Fruit fly (Drosophila melanogaster) whole organism, embryonic: ENCODE results near the gene CG9702.

Experiments used
- Bgb ChIP-seq: fragments of 200-800 bp; sonication (Bioruptor generic); IDR thresholded peaks from 2 replicates; pipeline ENCODE4 v1.3.6; 2022; ENCODE audit warnings: missing biosample characterization, missing genetic modification characterization; ENCODE audit not compliant: partially characterized antibody
- CG11723 ChIP-seq: fragments of 200-800 bp; sonication (Bioruptor generic); optimal IDR thresholded peaks from 2 replicates; lab custom pipeline; 2017; ENCODE audit warnings: missing biosample characterization, mild to moderate bottlenecking, missing genetic modification characterization
- CG12104 ChIP-seq: fragments of 200-800 bp; sonication (Bioruptor generic); optimal IDR thresholded peaks from 3 replicates; lab custom pipeline; 2016; ENCODE audit warnings: missing biosample characterization, missing genetic modification characterization
- CG14710 ChIP-seq: fragments of 200-800 bp; sonication (Bioruptor generic); optimal IDR thresholded peaks from 3 replicates; lab custom pipeline; 2019; ENCODE audit warnings: missing biosample characterization, mild to moderate bottlenecking, missing genetic modification characterization, moderate library complexity
- CG1529 ChIP-seq: fragments of 200-800 bp; sonication (Bioruptor generic); optimal IDR thresholded peaks from 3 replicates; lab custom pipeline; 2018; ENCODE audit warnings: missing biosample characterization, missing genetic modification characterization
- CG15601 ChIP-seq: fragments of 200-800 bp; sonication (Bioruptor generic); optimal IDR thresholded peaks from 3 replicates; lab custom pipeline; 2019; ENCODE audit warnings: missing biosample characterization, mild to moderate bottlenecking, missing genetic modification characterization, moderate library complexity
- CG1603 ChIP-seq: fragments of 200-800 bp; sonication (Bioruptor generic); optimal IDR thresholded peaks from 2 replicates; lab custom pipeline; 2019; ENCODE audit warnings: missing biosample characterization, mild to moderate bottlenecking, missing genetic modification characterization, moderate library complexity
- CG18619 ChIP-seq: fragments of 200-800 bp; sonication (Bioruptor generic); optimal IDR thresholded peaks from 3 replicates; lab custom pipeline; 2017; ENCODE audit warnings: missing biosample characterization, mild to moderate bottlenecking, missing genetic modification characterization
- CG2678 ChIP-seq: fragments of 200-800 bp; sonication (Bioruptor generic); optimal IDR thresholded peaks from 3 replicates; lab custom pipeline; 2019; ENCODE audit warnings: missing biosample characterization, mild to moderate bottlenecking, missing genetic modification characterization, moderate library complexity
- CG34224 ChIP-seq: fragments of 200-800 bp; sonication (Bioruptor generic); IDR thresholded peaks from 3 replicates; pipeline ENCODE4 v1.3.6; 2022; ENCODE audit warnings: missing biosample characterization, missing genetic modification characterization; ENCODE audit not compliant: partially characterized antibody
- CG4730 ChIP-seq: fragments of 200-800 bp; sonication (Bioruptor generic); IDR thresholded peaks from 2 replicates; pipeline ENCODE4 v1.3.6; 2022; ENCODE audit warnings: missing biosample characterization, missing genetic modification characterization
- CG7745 ChIP-seq: fragments of 200-800 bp; sonication (Bioruptor generic); optimal IDR thresholded peaks from 2 replicates; lab custom pipeline; 2018; ENCODE audit warnings: missing biosample characterization, mild to moderate bottlenecking, missing genetic modification characterization, moderate library complexity
- CG9215 ChIP-seq: fragments of 200-800 bp; sonication (Bioruptor generic); IDR thresholded peaks from 2 replicates; pipeline ENCODE4 v1.3.6; 2022; ENCODE audit warnings: missing biosample characterization, missing genetic modification characterization
- CG9437 ChIP-seq: fragments of 200-800 bp; sonication (Bioruptor generic); optimal IDR thresholded peaks from 2 replicates; lab custom pipeline; 2018; ENCODE audit warnings: missing biosample characterization, mild to moderate bottlenecking, missing genetic modification characterization
- Dll ChIP-seq: fragments of 200-800 bp; sonication (Bioruptor generic); IDR thresholded peaks from 4 replicates; pipeline ENCODE4 v1.3.6; 2022; ENCODE audit warnings: missing biosample characterization, missing genetic modification characterization; ENCODE audit not compliant: partially characterized antibody
- Doc3 ChIP-seq: fragments of 200-800 bp; sonication (Bioruptor generic); IDR thresholded peaks from 3 replicates; pipeline ENCODE4 v1.3.6; 2022; ENCODE audit warnings: missing biosample characterization, missing genetic modification characterization; ENCODE audit not compliant: partially characterized antibody
- Fer1 ChIP-seq: fragments of 200-800 bp; sonication (Bioruptor generic); optimal IDR thresholded peaks from 2 replicates; lab custom pipeline; 2017; ENCODE audit warnings: missing biosample characterization, mild to moderate bottlenecking, missing genetic modification characterization
- GATAe ChIP-seq: fragments of 200-800 bp; sonication (Bioruptor generic); conservative IDR thresholded peaks from 2 replicates; pipeline ENCODE4 v1.3.6; 2022; ENCODE audit warnings: missing biosample characterization, missing genetic modification characterization
- HmgD ChIP-seq: fragments of 200-800 bp; sonication (Bioruptor generic); optimal IDR thresholded peaks from 3 replicates; lab custom pipeline; 2016; ENCODE audit warnings: missing biosample characterization, missing genetic modification characterization
- Hr39 ChIP-seq: fragments of >200 bp; optimal IDR thresholded peaks from 2 replicates; lab custom pipeline; 2017
- MESR4 ChIP-seq: fragments of 200-800 bp; sonication (Bioruptor generic); optimal IDR thresholded peaks from 2 replicates; lab custom pipeline; 2018; ENCODE audit warnings: missing biosample characterization, mild to moderate bottlenecking, missing genetic modification characterization, moderate library complexity
- NC2β ChIP-seq: fragments of 200-800 bp; sonication (Bioruptor generic); optimal IDR thresholded peaks from 2 replicates; lab custom pipeline; 2016; ENCODE audit warnings: missing biosample characterization, missing genetic modification characterization
- Pdp1 ChIP-seq, 2 experiments: fragments of 200-800 bp; sonication (Bioruptor generic); optimal IDR thresholded peaks; 3 replicates each; lab custom pipeline; 2016; ENCODE audit warnings: missing biosample characterization in 2 of 2, missing genetic modification characterization in 2 of 2, mild to moderate bottlenecking in 1 of 2, moderate library complexity in 1 of 2
- Sin3A ChIP-seq: fragments of >200 bp; optimal IDR thresholded peaks from 2 replicates; lab custom pipeline; 2018
- Sox102F ChIP-seq: fragments of 200-800 bp; sonication (Bioruptor generic); optimal IDR thresholded peaks from 2 replicates; lab custom pipeline; 2018; ENCODE audit warnings: missing biosample characterization, mild to moderate bottlenecking, missing genetic modification characterization, moderate library complexity
- TFAM ChIP-seq: fragments of 200-800 bp; sonication (Bioruptor generic); optimal IDR thresholded peaks from 2 replicates; lab custom pipeline; 2017; ENCODE audit warnings: missing biosample characterization, missing genetic modification characterization, inconsistent platforms
- ac ChIP-seq: fragments of 200-800 bp; sonication (Bioruptor generic); optimal IDR thresholded peaks from 3 replicates; lab custom pipeline; 2017; ENCODE audit warnings: missing biosample characterization, mild to moderate bottlenecking, missing genetic modification characterization
- ara ChIP-seq: fragments of 200-800 bp; sonication (Bioruptor generic); IDR thresholded peaks from 2 replicates; pipeline ENCODE4 v1.3.6; 2022; ENCODE audit warnings: missing biosample characterization, missing genetic modification characterization
- bbx ChIP-seq: fragments of 200-800 bp; sonication (Bioruptor generic); IDR thresholded peaks from 2 replicates; pipeline ENCODE4 v1.3.6; 2022; ENCODE audit warnings: missing biosample characterization, missing genetic modification characterization; ENCODE audit not compliant: partially characterized antibody
- bcd ChIP-seq: fragments of 200-800 bp; sonication (Bioruptor generic); optimal IDR thresholded peaks from 2 replicates; lab custom pipeline; 2017; ENCODE audit warnings: missing biosample characterization, mild to moderate bottlenecking, missing genetic modification characterization
- chinmo ChIP-seq: fragments of 200-800 bp; sonication (Bioruptor generic); IDR thresholded peaks from 4 replicates; pipeline ENCODE4 v1.3.6; 2022; ENCODE audit warnings: missing biosample characterization, missing genetic modification characterization; ENCODE audit not compliant: partially characterized antibody
- chn ChIP-seq: fragments of 200-800 bp; sonication (Bioruptor generic); optimal IDR thresholded peaks from 2 replicates; lab custom pipeline; 2016; ENCODE audit warnings: missing biosample characterization, missing genetic modification characterization
- ci ChIP-seq: fragments of 200-800 bp; sonication (Bioruptor generic); IDR thresholded peaks from 3 replicates; pipeline ENCODE4 v1.3.6; 2022; ENCODE audit warnings: missing biosample characterization, missing genetic modification characterization
- crc ChIP-seq: fragments of 200-800 bp; sonication (Bioruptor generic); optimal IDR thresholded peaks from 2 replicates; lab custom pipeline; 2016; ENCODE audit warnings: missing biosample characterization, missing genetic modification characterization
- dmrt99B ChIP-seq: fragments of 200-800 bp; sonication (Bioruptor generic); optimal IDR thresholded peaks from 2 replicates; lab custom pipeline; 2018; ENCODE audit warnings: missing biosample characterization, mild to moderate bottlenecking, missing genetic modification characterization, moderate library complexity
- gce ChIP-seq: fragments of 200-800 bp; sonication (Bioruptor generic); IDR thresholded peaks from 3 replicates; pipeline ENCODE4 v1.3.6; 2022; ENCODE audit warnings: missing biosample characterization, missing genetic modification characterization
- gsb ChIP-seq: fragments of 200-800 bp; sonication (Bioruptor generic); IDR thresholded peaks from 2 replicates; pipeline ENCODE4 v1.3.6; 2022; ENCODE audit warnings: missing biosample characterization, missing genetic modification characterization
- kah ChIP-seq: fragments of 200-800 bp; sonication (Bioruptor generic); optimal IDR thresholded peaks from 2 replicates; lab custom pipeline; 2018; ENCODE audit warnings: missing biosample characterization, mild to moderate bottlenecking, missing genetic modification characterization
- kni ChIP-seq: fragments of 200-800 bp; sonication (Bioruptor generic); optimal IDR thresholded peaks from 3 replicates; lab custom pipeline; 2017; ENCODE audit warnings: mild to moderate bottlenecking, missing biosample characterization, missing genetic modification reagents, missing genetic modification characterization
- lmd ChIP-seq: fragments of 200-800 bp; sonication (Bioruptor generic); IDR thresholded peaks from 2 replicates; pipeline ENCODE4 v1.3.6; 2022; ENCODE audit warnings: missing biosample characterization, missing genetic modification characterization
- phol ChIP-seq: fragments of 200-800 bp; sonication (Bioruptor generic); optimal IDR thresholded peaks from 3 replicates; lab custom pipeline; 2018; ENCODE audit warnings: missing biosample characterization, mild to moderate bottlenecking, missing genetic modification characterization, moderate library complexity
- row ChIP-seq: fragments of 200-800 bp; sonication (Bioruptor generic); IDR thresholded peaks from 3 replicates; pipeline ENCODE4 v1.3.6; 2022; ENCODE audit warnings: missing biosample characterization, missing genetic modification characterization
- run ChIP-seq: fragments of 200-800 bp; sonication (Bioruptor generic); optimal IDR thresholded peaks from 3 replicates; lab custom pipeline; 2018; ENCODE audit warnings: missing biosample characterization, mild to moderate bottlenecking, missing genetic modification characterization
- scrt ChIP-seq: fragments of 200-800 bp; sonication (Bioruptor generic); optimal IDR thresholded peaks from 2 replicates; lab custom pipeline; 2018; ENCODE audit warnings: missing biosample characterization, mild to moderate bottlenecking, missing genetic modification characterization, moderate library complexity
- sens-2 ChIP-seq: fragments of 200-800 bp; sonication (Bioruptor generic); IDR thresholded peaks from 2 replicates; pipeline ENCODE4 v1.3.6; 2022; ENCODE audit warnings: missing biosample characterization, missing genetic modification characterization
- shn ChIP-seq: fragments of 200-800 bp; sonication (Bioruptor generic); optimal IDR thresholded peaks from 3 replicates; lab custom pipeline; 2016; ENCODE audit warnings: missing biosample characterization, missing genetic modification characterization
- sqz ChIP-seq: fragments of 200-800 bp; sonication (Bioruptor generic); optimal IDR thresholded peaks from 3 replicates; lab custom pipeline; 2018; ENCODE audit warnings: missing biosample characterization, mild to moderate bottlenecking, missing genetic modification characterization
- ssp ChIP-seq: fragments of 200-800 bp; sonication (Bioruptor generic); IDR thresholded peaks from 2 replicates; pipeline ENCODE4 v1.3.6; 2022; ENCODE audit warnings: missing biosample characterization, missing genetic modification characterization
- tgo ChIP-seq: fragments of 200-800 bp; sonication (Bioruptor generic); IDR thresholded peaks from 3 replicates; pipeline ENCODE4 v1.3.6; 2022; ENCODE audit warnings: missing biosample characterization, missing genetic modification characterization
- trem ChIP-seq: fragments of 200-800 bp; optimal IDR thresholded peaks from 3 replicates; lab custom pipeline; 2019; ENCODE audit warnings: missing biosample characterization, mild to moderate bottlenecking, missing genetic modification characterization, moderate library complexity
- vnd ChIP-seq: fragments of 200-800 bp; sonication (Bioruptor generic); IDR thresholded peaks from 3 replicates; pipeline ENCODE4 v1.3.6; 2022; ENCODE audit warnings: missing biosample characterization, missing genetic modification characterization; ENCODE audit not compliant: partially characterized antibody

Gene CG9702

DNA sequence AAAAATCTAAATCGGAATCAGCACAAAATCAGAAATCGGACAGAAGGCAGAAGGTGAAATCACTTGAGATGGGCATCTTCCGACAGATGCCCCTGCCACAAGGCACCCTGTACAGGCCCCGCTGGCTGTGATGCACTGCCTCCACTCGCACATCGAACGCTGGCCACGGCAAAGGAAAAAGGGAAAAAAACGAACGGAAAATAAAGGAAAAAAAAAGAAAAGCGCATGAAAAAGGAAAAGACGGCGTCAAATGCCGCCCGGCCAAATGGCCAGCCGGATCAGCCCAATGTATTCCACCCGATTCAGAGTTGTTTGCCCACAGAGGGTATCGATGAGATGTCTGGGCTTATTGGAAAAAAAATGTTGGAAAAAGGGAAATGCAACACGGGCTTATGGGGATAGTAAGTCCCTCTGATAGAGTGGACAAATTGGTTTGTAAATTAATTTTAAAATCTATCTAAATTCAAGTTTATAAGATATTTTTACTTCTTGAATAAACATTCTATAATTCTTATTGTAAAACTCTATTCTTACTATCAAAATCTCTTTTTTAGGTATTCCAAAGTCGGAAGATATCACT is 48.0 kb upstream of the CG9702 start (continued):
- TF ChIP-seq sens-2 (no peak), CG9215 (GFP tag; lab: Robert Waterston, UW) (no peak), CG1603 (no peak), CG2678 (tag; lab: Kevin White, UChicago) (peak; percentile 47), ara (GFP tag; lab: Robert Waterston, UW) (no peak), shn (GFP tag; lab: Kevin White, UChicago) (no peak), bcd (GFP tag; lab: Kevin White, UChicago) (peak; percentile 5), gce (GFP tag; lab: Robert Waterston, UW) (no peak), Hr39 (lab: Kevin White, UChicago) (no peak), Bgb (GFP tag; lab: Robert Waterston, UW) (no peak), crc (GFP tag; lab: Kevin White, UChicago) (no peak), kni (GFP tag; lab: Kevin White, UChicago) (no peak), gsb (GFP tag; lab: Robert Waterston, UW) (no peak), CG15601 (no peak), trem (tag; lab: Kevin White, UChicago) (no peak), Sin3A (lab: Kevin White, UChicago) (no peak), HmgD (GFP tag; lab: Kevin White, UChicago) (no peak), MESR4 (no peak), CG4730 (no peak), CG9437 (no peak), kah (GFP tag; lab: Kevin White, UChicago) (no peak), CG11723 (GFP tag; lab: Kevin White, UChicago) (no peak), CG18619 (GFP tag; lab: Kevin White, UChicago) (no peak), NC2β (GFP tag; lab: Kevin White, UChicago) (no peak), phol (tag; lab: Kevin White, UChicago) (peak; percentile 40), vnd (no peak), dmrt99B (tag; lab: Kevin White, UChicago) (peak; percentile 50), scrt (GFP tag; lab: Kevin White, UChicago) (no peak), GATAe (no peak), CG14710 (tag; lab: Kevin White, UChicago) (peak; percentile 6), Sox102F (GFP tag; lab: Kevin White, UChicago) (peak; percentile 46), Doc3 (GFP tag; lab: Robert Waterston, UW) (no peak), CG7745 (tag; lab: Kevin White, UChicago) (no peak), row (peak; percentile 59), TFAM (GFP tag; lab: Kevin White, UChicago) (no peak), CG12104 (GFP tag; lab: Kevin White, UChicago) (no peak)

dm6 chr3R:30531989-30532653 is 47.1 kb upstream of the CG9702 start, which contains the start of gene tmod:
tmod (plus strand) TSS chr3R:30532607.
- TF ChIP-seq CG34224 (GFP tag; lab: Robert Waterston, UW) (peak; percentile 57), ac (no peak), CG1529 (peak; percentile 21), ci (peak; percentile 65; the same call in 2 of the 3 replicates), Pdp1 (GFP tag; optimal IDR thresholded peaks at IDR 0.05; lab: Kevin White, UChicago) (peak in 1 of 2 experiments; percentile 53), ssp (GFP tag; lab: Robert Waterston, UW) (no peak), bbx (GFP tag; lab: Robert Waterston, UW) (peak; percentile 35; the same call in 1 of the 2 replicates), chn (no peak), Dll (GFP tag; lab: Robert Waterston, UW) (no peak), sqz (no peak), run (tag; lab: Kevin White, UChicago) (peak; percentile 31), tgo (GFP tag; lab: Robert Waterston, UW) (peak; percentile 49; the same call in 2 of the 3 replicates), Fer1 (GFP tag; lab: Kevin White, UChicago) (peak; percentile 31), chinmo (GFP tag; lab: Robert Waterston, UW) (0 out of 4 replicates have a peak, but pooled peaks have one; percentile 64), lmd (GFP tag; lab: Robert Waterston, UW) (0 out of 2 replicates have a peak, but pooled peaks have one; percentile 28)
